Fruit fly (Drosophila melanogaster) whole organism, embryonic: ENCODE data around the gene CG17777.
A peak's percentile ranks its signal among the peaks of the same experiment; 100 is the strongest.

ENCODE experiments used
- Adf1 ChIP-seq: fragments of 200-800 bp; sonication (Bioruptor generic); IDR thresholded peaks from 2 replicates; pipeline ENCODE4 v1.3.6; 2022; ENCODE audit warnings: missing biosample characterization, missing genetic modification characterization
- B-H1 ChIP-seq: fragments of 200-800 bp; sonication (Bioruptor generic); IDR thresholded peaks from 3 replicates; pipeline ENCODE4 v1.3.6; 2022; ENCODE audit warnings: missing biosample characterization, missing genetic modification characterization
- C15 ChIP-seq: fragments of 200-800 bp; sonication (Bioruptor generic); IDR thresholded peaks from 3 replicates; pipeline ENCODE4 v1.3.6; 2022; ENCODE audit warnings: missing biosample characterization, missing genetic modification characterization
- CG10209 ChIP-seq: fragments of 200-800 bp; sonication (Bioruptor generic); optimal IDR thresholded peaks from 3 replicates; lab custom pipeline; 2017; ENCODE audit warnings: missing biosample characterization, mild to moderate bottlenecking, missing genetic modification characterization, missing genetic modification reagents
- CG1024 ChIP-seq: fragments of 200-800 bp; sonication (Bioruptor generic); IDR thresholded peaks from 2 replicates; pipeline ENCODE4 v1.3.6; 2022; ENCODE audit warnings: missing biosample characterization, missing genetic modification characterization
- CG11247 ChIP-seq: fragments of 200-800 bp; sonication (Bioruptor generic); IDR thresholded peaks from 2 replicates; pipeline ENCODE4 v1.3.6; 2022; ENCODE audit warnings: missing biosample characterization, missing genetic modification characterization
- CG12155 ChIP-seq: fragments of 200-800 bp; sonication (Bioruptor generic); optimal IDR thresholded peaks from 3 replicates; lab custom pipeline; 2016; ENCODE audit warnings: missing biosample characterization, missing genetic modification characterization
- CG12744 ChIP-seq: fragments of 200-800 bp; sonication (Bioruptor generic); optimal IDR thresholded peaks from 2 replicates; lab custom pipeline; 2016; ENCODE audit warnings: missing biosample characterization, missing genetic modification characterization
- CG13775 ChIP-seq: fragments of 200-800 bp; sonication (Bioruptor generic); optimal IDR thresholded peaks from 3 replicates; lab custom pipeline; 2017; ENCODE audit warnings: missing biosample characterization, mild to moderate bottlenecking, missing genetic modification characterization
- CG14667 ChIP-seq: fragments of 200-800 bp; sonication (Bioruptor generic); IDR thresholded peaks from 2 replicates; pipeline ENCODE4 v1.3.6; 2022; ENCODE audit warnings: missing biosample characterization, missing genetic modification characterization
- CG14860 ChIP-seq: fragments of 200-800 bp; sonication (Bioruptor generic); IDR thresholded peaks from 3 replicates; pipeline ENCODE4 v1.3.6; 2022; ENCODE audit warnings: missing biosample characterization, missing genetic modification characterization; ENCODE audit not compliant: partially characterized antibody
- CG15073 ChIP-seq: fragments of 200-800 bp; sonication (Bioruptor generic); optimal IDR thresholded peaks from 2 replicates; lab custom pipeline; 2016; ENCODE audit warnings: missing biosample characterization, missing genetic modification characterization
- CG16863 ChIP-seq: fragments of 200-800 bp; sonication (Bioruptor generic); optimal IDR thresholded peaks from 3 replicates; lab custom pipeline; 2016; ENCODE audit warnings: missing biosample characterization, missing genetic modification characterization
- CG17328 ChIP-seq: fragments of 200-800 bp; sonication (Bioruptor generic); IDR thresholded peaks from 2 replicates; pipeline ENCODE4 v1.3.6; 2022; ENCODE audit warnings: missing biosample characterization, missing genetic modification characterization
- CG17829 ChIP-seq: fragments of 200-800 bp; optimal IDR thresholded peaks from 2 replicates; lab custom pipeline; 2019; ENCODE audit warnings: missing biosample characterization, mild to moderate bottlenecking, missing genetic modification characterization, moderate library complexity
- CG2202 ChIP-seq: fragments of 200-800 bp; sonication (Bioruptor generic); optimal IDR thresholded peaks from 2 replicates; lab custom pipeline; 2018; ENCODE audit warnings: missing biosample characterization, mild to moderate bottlenecking, missing genetic modification characterization
- CG30020 ChIP-seq: fragments of 200-800 bp; optimal IDR thresholded peaks from 2 replicates; lab custom pipeline; 2019; ENCODE audit warnings: missing biosample characterization, mild to moderate bottlenecking, missing genetic modification characterization, moderate library complexity
- CG34422 ChIP-seq: fragments of 200-800 bp; sonication (Bioruptor generic); IDR thresholded peaks from 3 replicates; pipeline ENCODE4 v1.3.6; 2022; ENCODE audit warnings: missing biosample characterization, missing genetic modification characterization
- CG6683 ChIP-seq: fragments of 200-800 bp; sonication (Bioruptor generic); optimal IDR thresholded peaks from 2 replicates; lab custom pipeline; 2017; ENCODE audit warnings: missing biosample characterization, mild to moderate bottlenecking, missing genetic modification characterization, missing genetic modification reagents
- CG6765 ChIP-seq: fragments of 200-800 bp; sonication (Bioruptor generic); optimal IDR thresholded peaks from 3 replicates; lab custom pipeline; 2017; ENCODE audit warnings: missing biosample characterization, mild to moderate bottlenecking, missing genetic modification characterization
- CG7745 ChIP-seq: fragments of 200-800 bp; sonication (Bioruptor generic); optimal IDR thresholded peaks from 2 replicates; lab custom pipeline; 2018; ENCODE audit warnings: missing biosample characterization, mild to moderate bottlenecking, missing genetic modification characterization, moderate library complexity
- Chrac-16 ChIP-seq: fragments of 200-800 bp; sonication (Bioruptor generic); optimal IDR thresholded peaks from 3 replicates; lab custom pipeline; 2016; ENCODE audit warnings: missing biosample characterization, missing genetic modification characterization
- CoRest ChIP-seq: fragments of 200-800 bp; sonication (Bioruptor generic); optimal IDR thresholded peaks from 3 replicates; lab custom pipeline; 2018; ENCODE audit warnings: missing biosample characterization, mild to moderate bottlenecking, missing genetic modification characterization, moderate library complexity
- D ChIP-seq, 2 experiments: fragments of 200-800 bp in 1 of 2; fragments of >200 bp in 1 of 2; sonication (Bioruptor generic) in 1 of 2; optimal IDR thresholded peaks; 2 replicates in 1 of 2; 3 replicates in 1 of 2; lab custom pipeline; 2017; ENCODE audit warnings: mild to moderate bottlenecking in 1 of 2, missing biosample characterization in 1 of 2, missing genetic modification characterization in 1 of 2, missing genetic modification reagents in 1 of 2
- Deaf1 ChIP-seq: fragments of 200-800 bp; optimal IDR thresholded peaks from 3 replicates; lab custom pipeline; 2019; ENCODE audit warnings: missing biosample characterization, mild to moderate bottlenecking, missing genetic modification characterization, moderate library complexity
- Dip3 ChIP-seq: fragments of 200-800 bp; sonication (Bioruptor generic); optimal IDR thresholded peaks from 3 replicates; lab custom pipeline; 2016; ENCODE audit warnings: missing biosample characterization, missing genetic modification characterization
- Doc2 ChIP-seq: fragments of 200-800 bp; sonication (Bioruptor generic); IDR thresholded peaks from 2 replicates; pipeline ENCODE4 v1.3.6; 2022; ENCODE audit warnings: missing biosample characterization, missing genetic modification characterization
- Doc3 ChIP-seq: fragments of 200-800 bp; sonication (Bioruptor generic); IDR thresholded peaks from 3 replicates; pipeline ENCODE4 v1.3.6; 2022; ENCODE audit warnings: missing biosample characterization, missing genetic modification characterization; ENCODE audit not compliant: partially characterized antibody
- Drgx ChIP-seq: fragments of 200-800 bp; sonication (Bioruptor generic); IDR thresholded peaks from 2 replicates; pipeline ENCODE4 v1.3.6; 2022; ENCODE audit warnings: missing biosample characterization, missing genetic modification characterization
- Gug ChIP-seq: fragments of 200-800 bp; sonication (Bioruptor generic); IDR thresholded peaks from 4 replicates; pipeline ENCODE4 v1.3.6; 2022; ENCODE audit warnings: missing biosample characterization, missing genetic modification characterization
- HLH54F ChIP-seq: fragments of 200-800 bp; sonication (Bioruptor generic); optimal IDR thresholded peaks from 3 replicates; lab custom pipeline; 2016; ENCODE audit warnings: missing biosample characterization, missing genetic modification characterization
- HmgZ ChIP-seq: fragments of 200-800 bp; sonication (Bioruptor generic); optimal IDR thresholded peaks from 2 replicates; lab custom pipeline; 2018; ENCODE audit warnings: missing biosample characterization, mild to moderate bottlenecking, missing genetic modification characterization
- MBD-R2 ChIP-seq: fragments of 200-800 bp; sonication (Bioruptor generic); IDR thresholded peaks from 2 replicates; pipeline ENCODE4 v1.3.6; 2022; ENCODE audit warnings: missing biosample characterization, missing genetic modification characterization
- Meics ChIP-seq: fragments of 200-800 bp; sonication (Bioruptor generic); optimal IDR thresholded peaks from 2 replicates; lab custom pipeline; 2017; ENCODE audit warnings: missing biosample characterization, mild to moderate bottlenecking, missing genetic modification characterization
- NC2α ChIP-seq: fragments of 200-800 bp; sonication (Bioruptor generic); optimal IDR thresholded peaks from 2 replicates; lab custom pipeline; 2016; ENCODE audit warnings: missing biosample characterization, missing genetic modification characterization
- Opbp ChIP-seq: fragments of 200-800 bp; sonication (Bioruptor generic); IDR thresholded peaks from 3 replicates; pipeline ENCODE4 v1.3.6; 2022; ENCODE audit warnings: missing biosample characterization, missing genetic modification characterization; ENCODE audit not compliant: partially characterized antibody
- Ptx1 ChIP-seq: fragments of 200-800 bp; sonication (Bioruptor generic); IDR thresholded peaks from 2 replicates; pipeline ENCODE4 v1.3.6; 2022; ENCODE audit warnings: missing biosample characterization, missing genetic modification characterization
- Xbp1 ChIP-seq: fragments of 200-800 bp; sonication (Bioruptor generic); optimal IDR thresholded peaks from 3 replicates; lab custom pipeline; 2016; ENCODE audit warnings: missing biosample characterization, mild to moderate bottlenecking, missing genetic modification characterization
- cas ChIP-seq: fragments of 200-800 bp; sonication (Bioruptor generic); IDR thresholded peaks from 2 replicates; pipeline ENCODE4 v1.3.6; 2022; ENCODE audit warnings: missing biosample characterization, missing genetic modification characterization
- crol ChIP-seq: fragments of 200-800 bp; sonication (Bioruptor generic); IDR thresholded peaks from 2 replicates; pipeline ENCODE4 v1.3.6; 2022; ENCODE audit warnings: missing biosample characterization, missing genetic modification characterization
- dan ChIP-seq: fragments of 200-800 bp; sonication (Bioruptor generic); IDR thresholded peaks from 2 replicates; pipeline ENCODE4 v1.3.6; 2022; ENCODE audit warnings: missing biosample characterization, missing genetic modification characterization
- dmrt11E ChIP-seq: fragments of 200-800 bp; sonication (Bioruptor generic); optimal IDR thresholded peaks from 3 replicates; lab custom pipeline; 2018; ENCODE audit warnings: missing biosample characterization, mild to moderate bottlenecking, missing genetic modification characterization, moderate library complexity
- fru ChIP-seq: fragments of >200 bp; optimal IDR thresholded peaks from 2 replicates; lab custom pipeline; 2017
- jigr1 ChIP-seq: fragments of 200-800 bp; sonication (Bioruptor generic); IDR thresholded peaks from 3 replicates; pipeline ENCODE4 v1.3.6; 2022; ENCODE audit warnings: missing biosample characterization, missing genetic modification characterization
- kah ChIP-seq: fragments of 200-800 bp; sonication (Bioruptor generic); optimal IDR thresholded peaks from 2 replicates; lab custom pipeline; 2018; ENCODE audit warnings: missing biosample characterization, mild to moderate bottlenecking, missing genetic modification characterization
- repo ChIP-seq: fragments of 200-800 bp; sonication (Bioruptor generic); optimal IDR thresholded peaks from 2 replicates; lab custom pipeline; 2016; ENCODE audit warnings: missing biosample characterization, missing genetic modification characterization
- row ChIP-seq: fragments of 200-800 bp; sonication (Bioruptor generic); IDR thresholded peaks from 3 replicates; pipeline ENCODE4 v1.3.6; 2022; ENCODE audit warnings: missing biosample characterization, missing genetic modification characterization
- run ChIP-seq: fragments of 200-800 bp; sonication (Bioruptor generic); optimal IDR thresholded peaks from 3 replicates; lab custom pipeline; 2018; ENCODE audit warnings: missing biosample characterization, mild to moderate bottlenecking, missing genetic modification characterization
- schlank ChIP-seq: fragments of 200-800 bp; sonication (Bioruptor generic); optimal IDR thresholded peaks from 2 replicates; lab custom pipeline; 2018; ENCODE audit warnings: missing biosample characterization, mild to moderate bottlenecking, missing genetic modification characterization
- stc ChIP-seq: fragments of 200-800 bp; sonication (Bioruptor generic); IDR thresholded peaks from 2 replicates; pipeline ENCODE4 v1.3.6; 2022; ENCODE audit warnings: missing biosample characterization, missing genetic modification characterization
- tgo ChIP-seq: fragments of 200-800 bp; sonication (Bioruptor generic); IDR thresholded peaks from 3 replicates; pipeline ENCODE4 v1.3.6; 2022; ENCODE audit warnings: missing biosample characterization, missing genetic modification characterization
- tx ChIP-seq: fragments of 200-800 bp; sonication (Bioruptor generic); optimal IDR thresholded peaks from 2 replicates; lab custom pipeline; 2016; ENCODE audit warnings: missing biosample characterization, missing genetic modification characterization

Gene CG17777

dm6 chrX:2155868-2156267 is 30.8 kb upstream of the CG17777 start (continued):
- no peak for TF ChIP-seq CG14860
- TF ChIP-seq CG30020, result no peak
- TF ChIP-seq CG1024 (GFP tag; lab: Robert Waterston, UW), result 0 out of 2 replicates have a peak, but pooled peaks have one; percentile 21
- peak; percentile 24 for TF ChIP-seq Deaf1 (tag; lab: Kevin White, UChicago)
- TF ChIP-seq fru, result no peak
- no peak for TF ChIP-seq cas
- peak; percentile 97 for TF ChIP-seq crol (GFP tag; lab: Robert Waterston, UW)
- no peak for TF ChIP-seq kah
- TF ChIP-seq CoRest (tag; lab: Kevin White, UChicago), result peak; percentile 18
- TF ChIP-seq Ptx1 (GFP tag; lab: Robert Waterston, UW), result peak; percentile 39; the same call in 1 of the 2 replicates
- TF ChIP-seq CG10209 (GFP tag; lab: Kevin White, UChicago), result no peak
- TF ChIP-seq CG6765, result no peak
- no peak for TF ChIP-seq C15 (GFP tag; lab: Robert Waterston, UW)
- TF ChIP-seq Doc3, result no peak
- no peak for TF ChIP-seq CG13775
- no peak for TF ChIP-seq repo
- TF ChIP-seq CG11247, result no peak
- no peak for TF ChIP-seq dmrt11E (tag; lab: Kevin White, UChicago)
- TF ChIP-seq Xbp1, result no peak
- no peak for TF ChIP-seq tx (GFP tag; lab: Kevin White, UChicago)
- TF ChIP-seq Adf1 (GFP tag; lab: Robert Waterston, UW), result peak; percentile 60; the same call in 1 of the 2 replicates
- no peak for TF ChIP-seq run (tag; lab: Kevin White, UChicago)
- TF ChIP-seq Dip3 (GFP tag; lab: Kevin White, UChicago), result no peak
- no peak for TF ChIP-seq tgo
- TF ChIP-seq Chrac-16 (GFP tag; lab: Kevin White, UChicago), result no peak
- no peak for TF ChIP-seq NC2α (GFP tag; lab: Kevin White, UChicago)
- no peak for TF ChIP-seq schlank (tag; lab: Kevin White, UChicago)
- TF ChIP-seq CG2202 (tag; lab: Kevin White, UChicago), result no peak
- no peak for TF ChIP-seq Doc2 (GFP tag; lab: Robert Waterston, UW)
- TF ChIP-seq row (GFP tag; lab: Robert Waterston, UW), result peak; percentile 64
- TF ChIP-seq Meics, result no peak
- TF ChIP-seq CG7745 (tag; lab: Kevin White, UChicago), result no peak
- TF ChIP-seq HmgZ (tag; lab: Kevin White, UChicago), result peak; percentile 44
- no peak for TF ChIP-seq CG12155
- no peak for TF ChIP-seq CG15073 (GFP tag; lab: Kevin White, UChicago)
- no peak for TF ChIP-seq B-H1 (GFP tag; lab: Robert Waterston, UW)
- TF ChIP-seq HLH54F, result no peak
- TF ChIP-seq CG6683 (GFP tag; lab: Kevin White, UChicago), result no peak
- no peak for TF ChIP-seq Drgx (GFP tag; lab: Robert Waterston, UW)
- TF ChIP-seq CG12744 (GFP tag; lab: Kevin White, UChicago), result no peak
- peak; percentile 32 for TF ChIP-seq CG17829
- no peak for TF ChIP-seq dan
- TF ChIP-seq CG16863, result no peak
- TF ChIP-seq stc (GFP tag; lab: Robert Waterston, UW), result no peak
- TF ChIP-seq CG34422 (GFP tag; lab: Robert Waterston, UW), result 0 out of 3 replicates have a peak, but pooled peaks have one; percentile 32
- peak; percentile 19; the same call in 1 of the 2 replicates for TF ChIP-seq MBD-R2 (GFP tag; lab: Robert Waterston, UW)
- TF ChIP-seq Gug (GFP tag; lab: Robert Waterston, UW), result no peak
- TF ChIP-seq Opbp (GFP tag; lab: Robert Waterston, UW), result 0 out of 3 replicates have a peak, but pooled peaks have one; percentile 42
- TF ChIP-seq CG14667, result no peak
- no peak for TF ChIP-seq CG17328
- TF ChIP-seq jigr1 (GFP tag; lab: Robert Waterston, UW), result no peak
- TF ChIP-seq D (optimal IDR thresholded peaks at IDR 0.05; lab: Kevin White, UChicago), result no peak
- TF ChIP-seq D (GFP tag; optimal IDR thresholded peaks at IDR 0.05; lab: Kevin White, UChicago), result no peak
